Fruit fly (Drosophila melanogaster) whole organism, wandering third instar larva: Measurements from ENCODE around the gene Gr93c.

ENCODE experiments used
- Abd-B ChIP-seq: fragments of >200 bp; optimal IDR thresholded peaks from 2 replicates; lab custom pipeline; 2017; ENCODE audit warnings: missing biosample characterization, missing genetic modification characterization
- CG32264 ChIP-seq: fragments of 200-800 bp; sonication (Bioruptor generic); optimal IDR thresholded peaks from 2 replicates; lab custom pipeline; 2016; ENCODE audit warnings: missing biosample characterization, missing genetic modification characterization
- CG9705 ChIP-seq: fragments of 200-800 bp; sonication (Bioruptor generic); optimal IDR thresholded peaks from 2 replicates; lab custom pipeline; 2018; ENCODE audit warnings: missing biosample characterization, mild to moderate bottlenecking, missing genetic modification characterization
- CrebA ChIP-seq: fragments of 200-800 bp; sonication (Bioruptor generic); optimal IDR thresholded peaks from 2 replicates; lab custom pipeline; 2016; ENCODE audit warnings: missing biosample characterization, mild to moderate bottlenecking, missing genetic modification characterization, borderline replicate concordance
- Dfd ChIP-seq: fragments of >200 bp; optimal IDR thresholded peaks from 2 replicates; lab custom pipeline; 2017; ENCODE audit warnings: missing biosample characterization, missing genetic modification characterization
- HLH106 ChIP-seq: fragments of 200-800 bp; optimal IDR thresholded peaks from 3 replicates; lab custom pipeline; 2019; ENCODE audit warnings: missing biosample characterization, mild to moderate bottlenecking, missing genetic modification characterization, moderate library complexity
- Hnf4 ChIP-seq: fragments of 200-800 bp; sonication (Bioruptor generic); optimal IDR thresholded peaks from 2 replicates; lab custom pipeline; 2016; ENCODE audit warnings: missing biosample characterization, mild to moderate bottlenecking, missing genetic modification characterization
- Hr78 ChIP-seq: fragments of >200 bp; optimal IDR thresholded peaks from 2 replicates; lab custom pipeline; 2017; ENCODE audit warnings: missing biosample characterization, missing genetic modification characterization
- Jra ChIP-seq: sonication (Bioruptor generic); optimal IDR thresholded peaks from 2 replicates; lab custom pipeline; 2016; ENCODE audit warnings: missing biosample characterization, missing genetic modification characterization
- Mio ChIP-seq: sonication (Bioruptor generic); optimal IDR thresholded peaks from 2 replicates; lab custom pipeline; 2016; ENCODE audit warnings: missing biosample characterization, missing genetic modification characterization
- Myc ChIP-seq: fragments of >200 bp; optimal IDR thresholded peaks from 2 replicates; lab custom pipeline; 2017
- N ChIP-seq: fragments of >200 bp; optimal IDR thresholded peaks from 2 replicates; lab custom pipeline; 2018; ENCODE audit warnings: missing biosample characterization, missing external identifiers, missing genetic modification characterization
- OdsH ChIP-seq: fragments of 200-800 bp; sonication (Bioruptor generic); optimal IDR thresholded peaks from 2 replicates; lab custom pipeline; 2016; ENCODE audit warnings: missing biosample characterization, mild to moderate bottlenecking, missing genetic modification characterization
- Rel ChIP-seq, 2 experiments: fragments of 200-800 bp; sonication (Bioruptor generic) in 1 of 2; optimal IDR thresholded peaks; 2 replicates in 1 of 2; 3 replicates in 1 of 2; lab custom pipeline; 2016 to 2019; ENCODE audit warnings: mild to moderate bottlenecking in 2 of 2, missing biosample characterization in 2 of 2, missing genetic modification characterization in 2 of 2, moderate library complexity in 1 of 2
- Sp1 ChIP-seq: fragments of 200-800 bp; sonication (Bioruptor generic); optimal IDR thresholded peaks from 3 replicates; lab custom pipeline; 2019; ENCODE audit warnings: missing biosample characterization, mild to moderate bottlenecking, missing genetic modification characterization, moderate library complexity
- Vsx2 ChIP-seq: fragments of 200-300, 225-300 bp; sonication (Bioruptor generic); optimal IDR thresholded peaks from 2 replicates; lab custom pipeline; 2018; ENCODE audit warnings: missing biosample characterization, missing genetic modification characterization; ENCODE audit not compliant: partially characterized antibody
- br ChIP-seq: fragments of 200-800 bp; sonication (Bioruptor generic); optimal IDR thresholded peaks from 2 replicates; lab custom pipeline; 2016; ENCODE audit warnings: missing biosample characterization, missing genetic modification characterization
- dl ChIP-seq, 2 experiments: fragments of 175-275, 200-275 bp in 1 of 2; fragments of 200-275 bp in 1 of 2; sonication (Bioruptor generic); optimal IDR thresholded peaks; lab custom pipeline; 2018; ENCODE audit warnings: mild to moderate bottlenecking in 2 of 2, missing biosample characterization in 2 of 2, missing genetic modification characterization in 2 of 2, moderate library complexity in 2 of 2; ENCODE audit not compliant: partially characterized antibody in 2 of 2, insufficient read depth in 1 of 2
- dmrt93B ChIP-seq: fragments of 200-800 bp; sonication (Bioruptor generic); optimal IDR thresholded peaks from 2 replicates; lab custom pipeline; 2018; ENCODE audit warnings: missing biosample characterization, mild to moderate bottlenecking, missing genetic modification characterization
- dsf ChIP-seq: sonication (Bioruptor generic); optimal IDR thresholded peaks from 2 replicates; lab custom pipeline; 2016; ENCODE audit warnings: missing biosample characterization, missing genetic modification characterization, borderline replicate concordance
- ey ChIP-seq: fragments of 200-800 bp; sonication (Bioruptor generic); optimal IDR thresholded peaks from 2 replicates; lab custom pipeline; 2016; ENCODE audit warnings: missing biosample characterization, missing genetic modification characterization
- foxo ChIP-seq, 2 experiments: fragments of 200-800 bp; sonication (Bioruptor generic); optimal IDR thresholded peaks; 2 replicates in 1 of 2; 3 replicates in 1 of 2; lab custom pipeline; 2016 to 2017; ENCODE audit warnings: missing biosample characterization in 2 of 2, missing genetic modification characterization in 2 of 2
- fru ChIP-seq: fragments of 200-800 bp; sonication (Bioruptor generic); optimal IDR thresholded peaks from 3 replicates; lab custom pipeline; 2016; ENCODE audit warnings: missing biosample characterization, mild to moderate bottlenecking, missing genetic modification characterization
- h ChIP-seq: fragments of 200-800 bp; sonication (Bioruptor generic); optimal IDR thresholded peaks from 3 replicates; lab custom pipeline; 2016; ENCODE audit warnings: missing biosample characterization, mild to moderate bottlenecking, missing genetic modification characterization
- jim ChIP-seq: fragments of 175-275, 200-325 bp; sonication (Bioruptor generic); optimal IDR thresholded peaks from 2 replicates; lab custom pipeline; 2016; ENCODE audit warnings: missing biosample characterization, mild to moderate bottlenecking, missing genetic modification characterization
- pan ChIP-seq: fragments of >200 bp; optimal IDR thresholded peaks from 2 replicates; lab custom pipeline; 2017
- psq ChIP-seq: fragments of 200-800 bp; sonication (Bioruptor generic); optimal IDR thresholded peaks from 3 replicates; lab custom pipeline; 2017; ENCODE audit warnings: missing biosample characterization, mild to moderate bottlenecking, missing genetic modification characterization, moderate library complexity
- rgr ChIP-seq: fragments of 200-800 bp; sonication (Bioruptor generic); optimal IDR thresholded peaks from 3 replicates; lab custom pipeline; 2016; ENCODE audit warnings: missing biosample characterization, mild to moderate bottlenecking, missing genetic modification characterization
- sage ChIP-seq: fragments of 200-800 bp; sonication (Bioruptor generic); optimal IDR thresholded peaks from 2 replicates; lab custom pipeline; 2016; ENCODE audit warnings: missing biosample characterization, mild to moderate bottlenecking, missing genetic modification characterization
- sv ChIP-seq: fragments of 200-800 bp; sonication (Bioruptor generic); optimal IDR thresholded peaks from 3 replicates; lab custom pipeline; 2016; ENCODE audit warnings: missing biosample characterization, missing genetic modification characterization
- tai ChIP-seq: sonication (Bioruptor generic); optimal IDR thresholded peaks from 2 replicates; lab custom pipeline; 2016; ENCODE audit warnings: missing biosample characterization, missing genetic modification characterization
- woc ChIP-seq: sonication (Bioruptor generic); optimal IDR thresholded peaks from 2 replicates; lab custom pipeline; 2016; ENCODE audit warnings: missing biosample characterization, mild to moderate bottlenecking, missing genetic modification characterization

Gr93c gene

dm6 chr3R:21838505-21838956 is 6.5 kb downstream of the Gr93c start:
- TF ChIP-seq CG32264 (GFP tag; lab: Kevin White, UChicago), result peak; percentile 29
- TF ChIP-seq Jra (GFP tag; lab: Kevin White, UChicago), result peak; percentile 73
- peak; percentile 84 for TF ChIP-seq woc (GFP tag; lab: Kevin White, UChicago)
- no peak for TF ChIP-seq Myc (lab: Kevin White, UChicago)
- peak; percentile 90 for TF ChIP-seq fru (GFP tag; lab: Kevin White, UChicago)
- TF ChIP-seq N (GFP tag; lab: Kevin White, UChicago), result no peak
- TF ChIP-seq HLH106, result peak; percentile 79
- peak; percentile 71 for TF ChIP-seq Hnf4
- peak; percentile 26 for TF ChIP-seq Rel (GFP tag; optimal IDR thresholded peaks at IDR 0.05; lab: Kevin White, UChicago)
- no peak for TF ChIP-seq Rel (tag; optimal IDR thresholded peaks at IDR 0.05; lab: Kevin White, UChicago)
- TF ChIP-seq sv (GFP tag; lab: Kevin White, UChicago), result no peak
- TF ChIP-seq psq (GFP tag; lab: Kevin White, UChicago), result peak; percentile 73
- peak; percentile 89 for TF ChIP-seq Sp1 (GFP tag; lab: Kevin White, UChicago)
- TF ChIP-seq OdsH (GFP tag; lab: Kevin White, UChicago), result peak; percentile 80
- no peak for TF ChIP-seq Vsx2 (GFP tag; lab: Kevin White, UChicago)
- peak; percentile 48 to 88 for TF ChIP-seq foxo (GFP tag; optimal IDR thresholded peaks at IDR 0.05; lab: Kevin White, UChicago)
- peak; percentile 83 for TF ChIP-seq rgr (GFP tag; lab: Kevin White, UChicago)
- peak; percentile 82 for TF ChIP-seq br (GFP tag; lab: Kevin White, UChicago)
- TF ChIP-seq sage (GFP tag; lab: Kevin White, UChicago), result peak; percentile 23
- TF ChIP-seq dsf (GFP tag; lab: Kevin White, UChicago), result peak; percentile 20
- no peak for TF ChIP-seq jim (GFP tag; lab: Kevin White, UChicago)
- no peak for TF ChIP-seq Mio
- TF ChIP-seq pan (lab: Kevin White, UChicago), result no peak
- peak; percentile 78 for TF ChIP-seq tai
- no peak for TF ChIP-seq Hr78 (GFP tag; lab: Kevin White, UChicago)
- peak; percentile 58 for TF ChIP-seq CG9705 (GFP tag; lab: Kevin White, UChicago)
- TF ChIP-seq ey (GFP tag; lab: Kevin White, UChicago), result peak; percentile 88
- peak; percentile 85 for TF ChIP-seq h (GFP tag; lab: Kevin White, UChicago)
- peak; percentile 66 for TF ChIP-seq dmrt93B (GFP tag; lab: Kevin White, UChicago)
- no peak for TF ChIP-seq dl (GFP tag; optimal IDR thresholded peaks at IDR 0.05; lab: Kevin White, UChicago; ENCODE audit: insufficient read depth in 1 of 2, partially characterized antibody in 2 of 2)

dm6 chr3R:21837069-21837977 is 7.7 kb downstream of the Gr93c start:
- TF ChIP-seq sage (GFP tag; lab: Kevin White, UChicago), result peak; percentile 7
- TF ChIP-seq CG32264 (GFP tag; lab: Kevin White, UChicago), result peak; percentile 49
- peak in 1 of 2 experiments; percentile 1 for TF ChIP-seq foxo (GFP tag; optimal IDR thresholded peaks at IDR 0.05; lab: Kevin White, UChicago)
- TF ChIP-seq CrebA (GFP tag; lab: Kevin White, UChicago), result no peak
- TF ChIP-seq Abd-B (GFP tag; lab: Kevin White, UChicago), result no peak
- peak; percentile 56 for TF ChIP-seq psq (GFP tag; lab: Kevin White, UChicago)
- peak; percentile 93 for TF ChIP-seq Dfd (GFP tag; lab: Kevin White, UChicago)
- TF ChIP-seq fru (GFP tag; lab: Kevin White, UChicago), result peak; percentile 77
- peak; percentile 48 for TF ChIP-seq jim (GFP tag; lab: Kevin White, UChicago)
- no peak for TF ChIP-seq h (GFP tag; lab: Kevin White, UChicago)
- peak; percentile 31 for TF ChIP-seq dmrt93B (GFP tag; lab: Kevin White, UChicago)
- peak; percentile 20 for TF ChIP-seq woc (GFP tag; lab: Kevin White, UChicago)
- peak; percentile 12 for TF ChIP-seq Rel (GFP tag; optimal IDR thresholded peaks at IDR 0.05; lab: Kevin White, UChicago)
- TF ChIP-seq Rel (tag; optimal IDR thresholded peaks at IDR 0.05; lab: Kevin White, UChicago), result peak; percentile 20
- TF ChIP-seq, all 38 proteins: peak for 10

- no peak for TF ChIP-seq Rel (GFP tag; optimal IDR thresholded peaks at IDR 0.05; lab: Kevin White, UChicago)
- peak; percentile 50 for TF ChIP-seq Rel (tag; optimal IDR thresholded peaks at IDR 0.05; lab: Kevin White, UChicago)
- no peak for TF ChIP-seq Vsx2 (GFP tag; lab: Kevin White, UChicago)
These were observed 8.5 kb downstream of the Gr93c start for dm6 chr3R:21836614-21837013.
